Worm (Caenorhabditis elegans): ENCODE results near the gene C08B6.8.

ce11 chrV:10114329-10114728 lies 20.1 kb upstream of the C08B6.8 start, which contains the start of gene cht-5:
- TF ChIP-seq ama-1 (optimal IDR thresholded peaks at IDR 0.05) (no peak), hlh-13 (GFP tag; optimal IDR thresholded peaks at IDR 0.05) (no peak)
